Fruit fly (Drosophila melanogaster): ENCODE data around the gene rn.

The rn gene

dm6 chr3R:7346445-7346844, 37.0 kb upstream of the rn start, which contains the start of gene nxf4 (continued):
- peak; percentile 75 for TF ChIP-seq CG17829 (tag; optimal IDR thresholded peaks at IDR 0.05)
- no peak for TF ChIP-seq sqz (GFP tag; optimal IDR thresholded peaks at IDR 0.05)
- peak; percentile 34 for TF ChIP-seq CG1529 (GFP tag; optimal IDR thresholded peaks at IDR 0.05)
- no peak for TF ChIP-seq exex (tag; optimal IDR thresholded peaks at IDR 0.05)
- no peak for TF ChIP-seq cad (GFP tag; optimal IDR thresholded peaks at IDR 0.05)
- peak; percentile 54 for TF ChIP-seq Dip3 (GFP tag; optimal IDR thresholded peaks at IDR 0.05)
- peak; percentile 73 for TF ChIP-seq Antp (GFP tag; optimal IDR thresholded peaks at IDR 0.05)
- TF ChIP-seq CG17385 (GFP tag; optimal IDR thresholded peaks at IDR 0.05) = peak; percentile 22
- TF ChIP-seq Hmr (GFP tag; optimal IDR thresholded peaks at IDR 0.05) = peak; percentile 79
- TF ChIP-seq Chrac-16 (GFP tag; optimal IDR thresholded peaks at IDR 0.05) = peak; percentile 82
- peak; percentile 73 for TF ChIP-seq Aef1 (GFP tag; IDR thresholded peaks at IDR 0.05)
- no peak for TF ChIP-seq CG18262 (tag; optimal IDR thresholded peaks at IDR 0.05)
- no peak for TF ChIP-seq fru (optimal IDR thresholded peaks at IDR 0.05)
- TF ChIP-seq Usf (GFP tag; optimal IDR thresholded peaks at IDR 0.05) = no peak
- TF ChIP-seq CG2889 (GFP tag; IDR thresholded peaks at IDR 0.05) = no peak
- peak; percentile 63 for TF ChIP-seq Atf-2 (GFP tag; optimal IDR thresholded peaks at IDR 0.05)
- peak; percentile 9 for TF ChIP-seq CrebB (tag; optimal IDR thresholded peaks at IDR 0.05)
- peak; percentile 65 for TF ChIP-seq CG14441 (GFP tag; IDR thresholded peaks at IDR 0.05)
- TF ChIP-seq MTF-1 (GFP tag; optimal IDR thresholded peaks at IDR 0.05; ENCODE audit: borderline replicate concordance) = peak; percentile 41
- TF ChIP-seq CG1832 (GFP tag; optimal IDR thresholded peaks at IDR 0.05) = no peak
- peak; percentile 57; the same call in 1 of the 3 replicates for TF ChIP-seq CG6175 (GFP tag; IDR thresholded peaks at IDR 0.05)
- TF ChIP-seq cas (GFP tag; IDR thresholded peaks at IDR 0.05) = no peak
- TF ChIP-seq CG14667 (GFP tag; IDR thresholded peaks at IDR 0.05) = peak; percentile 49
- no peak for TF ChIP-seq MESR4 (GFP tag; optimal IDR thresholded peaks at IDR 0.05)
- TF ChIP-seq CG11696 (GFP tag; IDR thresholded peaks at IDR 0.05) = no peak
- peak; percentile 76 for TF ChIP-seq tin (GFP tag; optimal IDR thresholded peaks at IDR 0.05)
- TF ChIP-seq Nf-YA (GFP tag; IDR thresholded peaks at IDR 0.05) = peak; percentile 56
- peak; percentile 79 for TF ChIP-seq CG3847 (GFP tag; IDR thresholded peaks at IDR 0.05)
- TF ChIP-seq CG4707 (GFP tag; optimal IDR thresholded peaks at IDR 0.05) = peak; percentile 32
- TF ChIP-seq HHEX (GFP tag; optimal IDR thresholded peaks at IDR 0.05) = peak; percentile 44
- TF ChIP-seq hth (optimal IDR thresholded peaks at IDR 0.05) = no peak
- TF ChIP-seq CG12391 (tag; optimal IDR thresholded peaks at IDR 0.05) = no peak
- TF ChIP-seq CG1792 (GFP tag; optimal IDR thresholded peaks at IDR 0.05) = peak; percentile 43
- TF ChIP-seq CG4424 (GFP tag; optimal IDR thresholded peaks at IDR 0.05) = peak; percentile 83
- TF ChIP-seq Sin3A (optimal IDR thresholded peaks at IDR 0.05) = no peak
- TF ChIP-seq CG11456 (GFP tag; IDR thresholded peaks at IDR 0.05) = peak; percentile 93
- TF ChIP-seq CG2120 (GFP tag; optimal IDR thresholded peaks at IDR 0.05) = peak; percentile 74
- peak; percentile 62 for TF ChIP-seq fu2 (GFP tag; optimal IDR thresholded peaks at IDR 0.05)
- TF ChIP-seq NFAT (GFP tag; IDR thresholded peaks at IDR 0.05) = peak; percentile 79
- TF ChIP-seq Taf1 (GFP tag; IDR thresholded peaks at IDR 0.05) = no peak
- peak; percentile 62 for TF ChIP-seq CG32772 (GFP tag; IDR thresholded peaks at IDR 0.05)
- TF ChIP-seq CG7786 (GFP tag; optimal IDR thresholded peaks at IDR 0.05) = peak; percentile 50
- no peak for TF ChIP-seq pros (GFP tag; optimal IDR thresholded peaks at IDR 0.05)
- TF ChIP-seq en (GFP tag; optimal IDR thresholded peaks at IDR 0.05) = peak; percentile 74
- peak; percentile 37; the same call in 1 of the 2 replicates for TF ChIP-seq Ada2b (GFP tag; IDR thresholded peaks at IDR 0.05)
- peak; percentile 76 for TF ChIP-seq nmo (GFP tag; optimal IDR thresholded peaks at IDR 0.05)
- TF ChIP-seq CG8924 (tag; optimal IDR thresholded peaks at IDR 0.05) = no peak
- TF ChIP-seq repo (GFP tag; optimal IDR thresholded peaks at IDR 0.05) = peak; percentile 65
- TF ChIP-seq odd (GFP tag; optimal IDR thresholded peaks at IDR 0.05) = peak; percentile 2
- TF ChIP-seq Doc3 (GFP tag; IDR thresholded peaks at IDR 0.05; ENCODE audit: partially characterized antibody) = no peak
- TF ChIP-seq CG9817 (tag; optimal IDR thresholded peaks at IDR 0.05) = peak; percentile 80
- TF ChIP-seq ems (GFP tag; optimal IDR thresholded peaks at IDR 0.05) = peak; percentile 61
- peak; percentile 68 for TF ChIP-seq sug (tag; optimal IDR thresholded peaks at IDR 0.05)
